Fruit fly (Drosophila melanogaster) whole organism, embryonic: Measurements from ENCODE around the gene LysRS.

Experiments used
- Atf-2 ChIP-seq: fragments of 200-800 bp; sonication (Bioruptor generic); optimal IDR thresholded peaks from 2 replicates; lab custom pipeline; 2016; ENCODE audit warnings: missing biosample characterization, missing genetic modification characterization
- CG10147 ChIP-seq: fragments of 200-800 bp; sonication (Bioruptor generic); optimal IDR thresholded peaks from 2 replicates; lab custom pipeline; 2019; ENCODE audit warnings: missing biosample characterization, mild to moderate bottlenecking, missing genetic modification characterization, moderate library complexity
- CG10209 ChIP-seq: fragments of 200-800 bp; sonication (Bioruptor generic); optimal IDR thresholded peaks from 3 replicates; lab custom pipeline; 2017; ENCODE audit warnings: missing biosample characterization, mild to moderate bottlenecking, missing genetic modification characterization, missing genetic modification reagents
- CG11085 ChIP-seq: fragments of 200-800 bp; sonication (Bioruptor generic); IDR thresholded peaks from 2 replicates; pipeline ENCODE4 v1.3.6; 2022; ENCODE audit warnings: missing biosample characterization, missing genetic modification characterization
- CG11695 ChIP-seq: fragments of 200-800 bp; sonication (Bioruptor generic); IDR thresholded peaks from 3 replicates; pipeline ENCODE4 v1.3.6; 2022; ENCODE audit warnings: missing biosample characterization, missing genetic modification characterization
- CG12219 ChIP-seq: fragments of 200-800 bp; sonication (Bioruptor generic); optimal IDR thresholded peaks from 3 replicates; lab custom pipeline; 2018; ENCODE audit warnings: missing biosample characterization, mild to moderate bottlenecking, missing genetic modification characterization
- CG12391 ChIP-seq: fragments of 200-800 bp; sonication (Bioruptor generic); optimal IDR thresholded peaks from 3 replicates; lab custom pipeline; 2018; ENCODE audit warnings: missing biosample characterization, mild to moderate bottlenecking, missing genetic modification characterization, moderate library complexity
- CG13296 ChIP-seq: fragments of 200-800 bp; sonication (Bioruptor generic); optimal IDR thresholded peaks from 3 replicates; lab custom pipeline; 2018; ENCODE audit warnings: missing biosample characterization, mild to moderate bottlenecking, missing genetic modification characterization
- CG13775 ChIP-seq: fragments of 200-800 bp; sonication (Bioruptor generic); optimal IDR thresholded peaks from 3 replicates; lab custom pipeline; 2017; ENCODE audit warnings: missing biosample characterization, mild to moderate bottlenecking, missing genetic modification characterization
- CG15269 ChIP-seq: fragments of 200-800 bp; sonication (Bioruptor generic); optimal IDR thresholded peaks from 2 replicates; lab custom pipeline; 2018; ENCODE audit warnings: missing biosample characterization, mild to moderate bottlenecking, missing genetic modification characterization, moderate library complexity
- CG1529 ChIP-seq: fragments of 200-800 bp; sonication (Bioruptor generic); optimal IDR thresholded peaks from 3 replicates; lab custom pipeline; 2018; ENCODE audit warnings: missing biosample characterization, missing genetic modification characterization
- CG1602 ChIP-seq: fragments of 200-800 bp; sonication (Bioruptor generic); optimal IDR thresholded peaks from 3 replicates; lab custom pipeline; 2016; ENCODE audit warnings: missing biosample characterization, missing genetic modification characterization
- CG1603 ChIP-seq: fragments of 200-800 bp; sonication (Bioruptor generic); optimal IDR thresholded peaks from 2 replicates; lab custom pipeline; 2019; ENCODE audit warnings: missing biosample characterization, mild to moderate bottlenecking, missing genetic modification characterization, moderate library complexity
- CG1647 ChIP-seq: fragments of 200-800 bp; sonication (Bioruptor generic); optimal IDR thresholded peaks from 3 replicates; lab custom pipeline; 2016; ENCODE audit warnings: missing biosample characterization, missing genetic modification characterization
- CG17385 ChIP-seq: fragments of 200-800 bp; sonication (Bioruptor generic); optimal IDR thresholded peaks from 3 replicates; lab custom pipeline; 2018; ENCODE audit warnings: missing biosample characterization, mild to moderate bottlenecking, missing genetic modification characterization
- CG18476 ChIP-seq: fragments of 200-800 bp; sonication (Bioruptor generic); optimal IDR thresholded peaks from 2 replicates; lab custom pipeline; 2016; ENCODE audit warnings: missing biosample characterization, mild to moderate bottlenecking, missing genetic modification characterization
- CG2889 ChIP-seq: fragments of 200-800 bp; sonication (Bioruptor generic); IDR thresholded peaks from 3 replicates; pipeline ENCODE4 v1.3.6; 2022; ENCODE audit warnings: missing biosample characterization, missing genetic modification characterization
- CG3407 ChIP-seq: fragments of 200-800 bp; sonication (Bioruptor generic); optimal IDR thresholded peaks from 2 replicates; lab custom pipeline; 2018; ENCODE audit warnings: missing biosample characterization, mild to moderate bottlenecking, missing genetic modification characterization
- CG3847 ChIP-seq: fragments of 200-800 bp; sonication (Bioruptor generic); IDR thresholded peaks from 2 replicates; pipeline ENCODE4 v1.3.6; 2022; ENCODE audit warnings: missing biosample characterization, missing genetic modification characterization
- CG6654 ChIP-seq: fragments of 200-800 bp; sonication (Bioruptor generic); optimal IDR thresholded peaks from 2 replicates; lab custom pipeline; 2017; ENCODE audit warnings: missing biosample characterization, mild to moderate bottlenecking, missing genetic modification characterization
- CG7928 ChIP-seq: fragments of 200-800 bp; sonication (Bioruptor generic); optimal IDR thresholded peaks from 2 replicates; lab custom pipeline; 2017; ENCODE audit warnings: missing biosample characterization, mild to moderate bottlenecking, missing genetic modification characterization
- CHES-1-like ChIP-seq: fragments of 200-800 bp; sonication (Bioruptor generic); optimal IDR thresholded peaks from 2 replicates; lab custom pipeline; 2016; ENCODE audit warnings: missing biosample characterization, missing genetic modification characterization
- D19A ChIP-seq: fragments of 200-800 bp; optimal IDR thresholded peaks from 3 replicates; lab custom pipeline; 2019; ENCODE audit warnings: missing biosample characterization, mild to moderate bottlenecking, missing genetic modification characterization, moderate library complexity
- Deaf1 ChIP-seq: fragments of 200-800 bp; optimal IDR thresholded peaks from 3 replicates; lab custom pipeline; 2019; ENCODE audit warnings: missing biosample characterization, mild to moderate bottlenecking, missing genetic modification characterization, moderate library complexity
- Fer1 ChIP-seq: fragments of 200-800 bp; sonication (Bioruptor generic); optimal IDR thresholded peaks from 2 replicates; lab custom pipeline; 2017; ENCODE audit warnings: missing biosample characterization, mild to moderate bottlenecking, missing genetic modification characterization
- Hmx ChIP-seq: fragments of 200-800 bp; sonication (Bioruptor generic); optimal IDR thresholded peaks from 2 replicates; lab custom pipeline; 2016; ENCODE audit warnings: missing biosample characterization, missing genetic modification characterization
- Hr39 ChIP-seq: fragments of >200 bp; optimal IDR thresholded peaks from 2 replicates; lab custom pipeline; 2017
- Med ChIP-seq: fragments of 200-800 bp; sonication (Bioruptor generic); peaks from one replicate; lab custom pipeline; 2016; ENCODE audit warnings: missing biosample characterization, missing genetic modification characterization, mild to moderate bottlenecking, inconsistent platforms, moderate library complexity
- Poxn ChIP-seq: fragments of 200-800 bp; sonication (Bioruptor generic); IDR thresholded peaks from 2 replicates; pipeline ENCODE4 v1.3.6; 2022; ENCODE audit warnings: missing biosample characterization, missing genetic modification characterization
- Stat92E ChIP-seq, 3 experiments: fragments of >200 bp in 2 of 3; fragments of 200-800 bp in 1 of 3; sonication (Bioruptor generic) in 1 of 3; optimal IDR thresholded peaks; 2 replicates each; lab custom pipeline; 2017 to 2019; ENCODE audit warnings: missing biosample characterization in 3 of 3, missing genetic modification characterization in 3 of 3, mild to moderate bottlenecking in 1 of 3, moderate library complexity in 1 of 3
- Trl ChIP-seq, 3 experiments: fragments of >200 bp in 2 of 3; fragments of 200-800 bp in 1 of 3; sonication (Bioruptor generic) in 1 of 3; optimal IDR thresholded peaks; 2 replicates in 1 of 3; 3 replicates in 2 of 3; lab custom pipeline; 2016 to 2017; ENCODE audit warnings: missing biosample characterization in 1 of 3, missing genetic modification characterization in 1 of 3
- ab ChIP-seq: fragments of 200-800 bp; sonication (Bioruptor generic); optimal IDR thresholded peaks from 2 replicates; lab custom pipeline; 2016; ENCODE audit warnings: missing biosample characterization, missing genetic modification characterization
- ara ChIP-seq: fragments of 200-800 bp; sonication (Bioruptor generic); IDR thresholded peaks from 2 replicates; pipeline ENCODE4 v1.3.6; 2022; ENCODE audit warnings: missing biosample characterization, missing genetic modification characterization
- cato ChIP-seq: fragments of 200-800 bp; sonication (Bioruptor generic); optimal IDR thresholded peaks from 2 replicates; lab custom pipeline; 2016; ENCODE audit warnings: missing biosample characterization, missing genetic modification characterization, borderline replicate concordance
- dpn ChIP-seq, 2 experiments: fragments of 200-800 bp; sonication (Bioruptor generic); optimal IDR thresholded peaks; 3 replicates each; lab custom pipeline; 2016; ENCODE audit warnings: missing biosample characterization in 2 of 2, missing genetic modification characterization in 2 of 2
- fd3F ChIP-seq: fragments of 200-800 bp; sonication (Bioruptor generic); optimal IDR thresholded peaks from 2 replicates; lab custom pipeline; 2018; ENCODE audit warnings: missing biosample characterization, mild to moderate bottlenecking, missing genetic modification characterization, moderate library complexity
- h ChIP-seq: fragments of >200 bp; optimal IDR thresholded peaks from 2 replicates; lab custom pipeline; 2017
- hkb ChIP-seq, 2 experiments: fragments of 200-800 bp in 1 of 2; fragments of >200 bp in 1 of 2; sonication (Bioruptor generic) in 1 of 2; IDR thresholded peaks in 1 of 2; optimal IDR thresholded peaks in 1 of 2; 2 replicates each; pipeline versions ENCODE4 v1.3.6 to Lab custom; 2017 to 2022; ENCODE audit warnings: missing biosample characterization in 1 of 2, missing genetic modification characterization in 1 of 2
- kay ChIP-seq: fragments of 200-800 bp; sonication (Bioruptor generic); optimal IDR thresholded peaks from 2 replicates; lab custom pipeline; 2016; ENCODE audit warnings: missing biosample characterization, missing genetic modification characterization
- nom ChIP-seq: fragments of 200-800 bp; sonication (Bioruptor generic); optimal IDR thresholded peaks from 2 replicates; lab custom pipeline; 2017; ENCODE audit warnings: missing biosample characterization, missing genetic modification characterization, mild to moderate bottlenecking, moderate library complexity, missing genetic modification reagents
- p53 ChIP-seq: fragments of 200-800 bp; sonication (Bioruptor generic); optimal IDR thresholded peaks from 2 replicates; lab custom pipeline; 2016; ENCODE audit warnings: missing biosample characterization, missing genetic modification characterization
- phol ChIP-seq: fragments of 200-800 bp; sonication (Bioruptor generic); optimal IDR thresholded peaks from 3 replicates; lab custom pipeline; 2018; ENCODE audit warnings: missing biosample characterization, mild to moderate bottlenecking, missing genetic modification characterization, moderate library complexity
- pnt ChIP-seq: fragments of 200-800 bp; sonication (Bioruptor generic); optimal IDR thresholded peaks from 3 replicates; lab custom pipeline; 2016; ENCODE audit warnings: missing biosample characterization, missing genetic modification characterization
- psq ChIP-seq: fragments of 200-800 bp; sonication (Bioruptor generic); optimal IDR thresholded peaks from 2 replicates; lab custom pipeline; 2017; ENCODE audit warnings: missing biosample characterization, missing genetic modification characterization
- shn ChIP-seq: fragments of 200-800 bp; sonication (Bioruptor generic); optimal IDR thresholded peaks from 3 replicates; lab custom pipeline; 2016; ENCODE audit warnings: missing biosample characterization, missing genetic modification characterization
- sug ChIP-seq: fragments of 200-800 bp; optimal IDR thresholded peaks from 2 replicates; lab custom pipeline; 2019; ENCODE audit warnings: missing biosample characterization, mild to moderate bottlenecking, missing genetic modification characterization, moderate library complexity
- tna ChIP-seq: fragments of 200-800 bp; sonication (Bioruptor generic); IDR thresholded peaks from 2 replicates; pipeline ENCODE4 v1.3.6; 2022; ENCODE audit warnings: missing biosample characterization, missing genetic modification characterization; ENCODE audit not compliant: partially characterized antibody
- yki ChIP-seq: fragments of >200 bp; optimal IDR thresholded peaks from 3 replicates; lab custom pipeline; 2018

The LysRS gene

dm6 chrX:9650757-9651594 is 42.3 kb upstream of the LysRS start (continued):
- TF ChIP-seq Deaf1 (tag; lab: Kevin White, UChicago), result peak; percentile 66
- peak; percentile 97 for TF ChIP-seq nom
- TF ChIP-seq dpn (GFP tag; optimal IDR thresholded peaks at IDR 0.05; lab: Kevin White, UChicago), result peak; percentile 93 to 95
- TF ChIP-seq Med (GFP tag; lab: Kevin White, UChicago), result peak; percentile 99
- peak; percentile 95 for TF ChIP-seq shn (GFP tag; lab: Kevin White, UChicago)
- TF ChIP-seq Fer1 (GFP tag; lab: Kevin White, UChicago), result peak; percentile 90
- TF ChIP-seq CG2889 (GFP tag; lab: Robert Waterston, UW), result peak; percentile 89
- peak; percentile 93 for TF ChIP-seq CHES-1-like (GFP tag; lab: Kevin White, UChicago)
- TF ChIP-seq CG18476 (GFP tag; lab: Kevin White, UChicago), result peak; percentile 86
- TF ChIP-seq phol, result peak; percentile 93
- TF ChIP-seq CG13775 (GFP tag; lab: Kevin White, UChicago), result peak; percentile 90
- peak; percentile 73 for TF ChIP-seq ab (GFP tag; lab: Kevin White, UChicago)
- peak; percentile 93 for TF ChIP-seq CG15269 (tag; lab: Kevin White, UChicago)
- TF ChIP-seq Hmx (GFP tag; lab: Kevin White, UChicago), result peak; percentile 49
- TF ChIP-seq sug (tag; lab: Kevin White, UChicago), result peak; percentile 41
- peak; percentile 92 for TF ChIP-seq CG3407
- peak; percentile 98 for TF ChIP-seq CG1603 (tag; lab: Kevin White, UChicago)
- TF ChIP-seq cato (GFP tag; lab: Kevin White, UChicago), result peak; percentile 90
- TF ChIP-seq CG12219, result peak; percentile 94
- TF ChIP-seq Hr39 (lab: Kevin White, UChicago), result no peak
- no peak for TF ChIP-seq tna (GFP tag; lab: Robert Waterston, UW)
- peak; percentile 76 for TF ChIP-seq kay
- TF ChIP-seq CG1602 (GFP tag; lab: Kevin White, UChicago), result peak; percentile 94
- TF ChIP-seq CG13296 (GFP tag; lab: Kevin White, UChicago), result peak; percentile 81
- no peak for TF ChIP-seq hkb (optimal IDR thresholded peaks at IDR 0.05; lab: Kevin White, UChicago)
- TF ChIP-seq hkb (GFP tag; IDR thresholded peaks at IDR 0.05; lab: Robert Waterston, UW), result peak; percentile 98
- TF ChIP-seq Poxn (GFP tag; lab: Robert Waterston, UW), result peak; percentile 52; the same call in 1 of the 2 replicates
- TF ChIP-seq p53 (GFP tag; lab: Kevin White, UChicago), result peak; percentile 84
- peak; percentile 94 for TF ChIP-seq CG1529 (GFP tag; lab: Kevin White, UChicago)
- peak; percentile 95 for TF ChIP-seq Atf-2 (GFP tag; lab: Kevin White, UChicago)
- peak; percentile 87 for TF ChIP-seq CG3847 (GFP tag; lab: Robert Waterston, UW)
- peak; percentile 81 for TF ChIP-seq CG6654 (GFP tag; lab: Kevin White, UChicago)
- TF ChIP-seq CG7928 (GFP tag; lab: Kevin White, UChicago), result peak; percentile 37
- TF ChIP-seq Stat92E (GFP tag; optimal IDR thresholded peaks at IDR 0.05; lab: Kevin White, UChicago), result peak in 1 of 3 experiments; percentile 75
- TF ChIP-seq ara, result peak; percentile 97
- peak; percentile 94 for TF ChIP-seq CG12391 (tag; lab: Kevin White, UChicago)
- TF ChIP-seq pnt, result peak; percentile 94
- TF ChIP-seq CG1647 (GFP tag; lab: Kevin White, UChicago), result peak; percentile 87
- peak; percentile 90 for TF ChIP-seq D19A (tag; lab: Kevin White, UChicago)
- TF ChIP-seq psq (GFP tag; lab: Kevin White, UChicago), result peak; percentile 86
- TF ChIP-seq CG11695 (GFP tag; lab: Robert Waterston, UW), result peak; percentile 96
- TF ChIP-seq CG17385 (GFP tag; lab: Kevin White, UChicago), result peak; percentile 88
- TF ChIP-seq yki (lab: Kevin White, UChicago), result no peak
- peak; percentile 37 to 57 for TF ChIP-seq Trl (optimal IDR thresholded peaks at IDR 0.05; lab: Kevin White, UChicago)
- peak; percentile 93 for TF ChIP-seq Trl (GFP tag; optimal IDR thresholded peaks at IDR 0.05; lab: Kevin White, UChicago)
- TF ChIP-seq CG11085 (GFP tag; lab: Robert Waterston, UW), result peak; percentile 74
- TF ChIP-seq CG10209, result peak; percentile 93
- TF ChIP-seq CG10147 (GFP tag; lab: Kevin White, UChicago), result peak; percentile 67
- TF ChIP-seq fd3F, result peak; percentile 70
- TF ChIP-seq h (lab: Kevin White, UChicago), result no peak
